Fruit fly (Drosophila melanogaster) whole organism, embryonic: ENCODE data around the gene CG2129.

Experiments
- Atf6 ChIP-seq: fragments of 200-800 bp; sonication (Bioruptor generic); IDR thresholded peaks from 2 replicates; pipeline ENCODE4 v1.3.6; 2022; ENCODE audit warnings: missing biosample characterization, missing genetic modification characterization
- Awh ChIP-seq: fragments of 200-800 bp; sonication (Bioruptor generic); IDR thresholded peaks from 2 replicates; pipeline ENCODE4, ENCODE4 v1.3.6; 2022; ENCODE audit warnings: missing biosample characterization, missing genetic modification characterization
- BEAF-32 ChIP-seq: fragments of 200-800 bp; sonication (Bioruptor generic); optimal IDR thresholded peaks from 3 replicates; lab custom pipeline; 2017; ENCODE audit warnings: missing biosample characterization, missing genetic modification characterization, mild to moderate bottlenecking, moderate library complexity, missing genetic modification reagents
- CG10565 ChIP-seq: fragments of 200-800 bp; sonication (Bioruptor generic); optimal IDR thresholded peaks from 3 replicates; lab custom pipeline; 2016; ENCODE audit warnings: missing biosample characterization, mild to moderate bottlenecking, missing genetic modification characterization
- CG11456 ChIP-seq: fragments of 200-800 bp; sonication (Bioruptor generic); IDR thresholded peaks from 3 replicates; pipeline ENCODE4 v1.3.6; 2022; ENCODE audit warnings: missing biosample characterization, missing genetic modification characterization
- CG11560 ChIP-seq: fragments of 200-800 bp; sonication (Bioruptor generic); IDR thresholded peaks from 3 replicates; pipeline ENCODE4 v1.3.6; 2022; ENCODE audit warnings: missing biosample characterization, missing genetic modification characterization
- CG12219 ChIP-seq: fragments of 200-800 bp; sonication (Bioruptor generic); optimal IDR thresholded peaks from 3 replicates; lab custom pipeline; 2018; ENCODE audit warnings: missing biosample characterization, mild to moderate bottlenecking, missing genetic modification characterization
- CG14050 ChIP-seq: fragments of 200-800 bp; sonication (Bioruptor generic); IDR thresholded peaks from 3 replicates; pipeline ENCODE4 v1.3.6; 2022; ENCODE audit warnings: missing biosample characterization, missing genetic modification characterization
- CG15696 ChIP-seq: fragments of 200-800 bp; sonication (Bioruptor generic); optimal IDR thresholded peaks from 2 replicates; lab custom pipeline; 2019; ENCODE audit warnings: missing biosample characterization, mild to moderate bottlenecking, missing genetic modification characterization, moderate library complexity
- CG17359 ChIP-seq: fragments of 200-800 bp; sonication (Bioruptor generic); optimal IDR thresholded peaks from 3 replicates; lab custom pipeline; 2018; ENCODE audit warnings: missing biosample characterization, mild to moderate bottlenecking, missing genetic modification characterization, moderate library complexity
- CG18764 ChIP-seq: fragments of 200-800 bp; sonication (Bioruptor generic); optimal IDR thresholded peaks from 3 replicates; lab custom pipeline; 2016; ENCODE audit warnings: missing biosample characterization, missing genetic modification characterization
- CG30431 ChIP-seq: fragments of 200-800 bp; sonication (Bioruptor generic); optimal IDR thresholded peaks from 2 replicates; lab custom pipeline; 2017; ENCODE audit warnings: missing biosample characterization, missing genetic modification characterization
- CG3163 ChIP-seq: fragments of 200-800 bp; sonication (Bioruptor generic); optimal IDR thresholded peaks from 3 replicates; lab custom pipeline; 2016; ENCODE audit warnings: missing biosample characterization, missing genetic modification characterization
- CG32532 ChIP-seq: fragments of 200-800 bp; sonication (Bioruptor generic); IDR thresholded peaks from 2 replicates; pipeline ENCODE4 v1.3.6; 2022; ENCODE audit warnings: missing biosample characterization, missing genetic modification characterization
- CG32772 ChIP-seq: fragments of 200-800 bp; sonication (Bioruptor generic); IDR thresholded peaks from 2 replicates; pipeline ENCODE4 v1.3.6; 2022; ENCODE audit warnings: missing biosample characterization, missing genetic modification characterization
- CG34224 ChIP-seq: fragments of 200-800 bp; sonication (Bioruptor generic); IDR thresholded peaks from 3 replicates; pipeline ENCODE4 v1.3.6; 2022; ENCODE audit warnings: missing biosample characterization, missing genetic modification characterization; ENCODE audit not compliant: partially characterized antibody
- CG34422 ChIP-seq: fragments of 200-800 bp; sonication (Bioruptor generic); IDR thresholded peaks from 3 replicates; pipeline ENCODE4 v1.3.6; 2022; ENCODE audit warnings: missing biosample characterization, missing genetic modification characterization
- CG3726 ChIP-seq: fragments of 200-800 bp; sonication (Bioruptor generic); IDR thresholded peaks from 3 replicates; pipeline ENCODE4, ENCODE4 v1.3.6; 2022; ENCODE audit warnings: missing biosample characterization, missing genetic modification characterization
- CG3838 ChIP-seq: fragments of 200-800 bp; sonication (Bioruptor generic); optimal IDR thresholded peaks from 3 replicates; lab custom pipeline; 2016; ENCODE audit warnings: missing biosample characterization, missing genetic modification characterization
- CG4820 ChIP-seq: fragments of 200-800 bp; sonication (Bioruptor generic); optimal IDR thresholded peaks from 3 replicates; lab custom pipeline; 2016; ENCODE audit warnings: missing biosample characterization, missing genetic modification characterization
- CG6791 ChIP-seq: fragments of 200-800 bp; sonication (Bioruptor generic); IDR thresholded peaks from 3 replicates; pipeline ENCODE4 v1.3.6; 2022; ENCODE audit warnings: missing biosample characterization, missing genetic modification characterization; ENCODE audit not compliant: partially characterized antibody
- CG8290 ChIP-seq, 3 experiments: fragments of 200-800 bp; sonication (Bioruptor generic); optimal IDR thresholded peaks; 2 replicates each; lab custom pipeline; 2016 to 2019; ENCODE audit warnings: missing biosample characterization in 3 of 3, missing genetic modification characterization in 3 of 3, mild to moderate bottlenecking in 2 of 3, moderate library complexity in 1 of 3
- CG8388 ChIP-seq: fragments of 200-800 bp; sonication (Bioruptor generic); optimal IDR thresholded peaks from 2 replicates; lab custom pipeline; 2019; ENCODE audit warnings: missing biosample characterization, mild to moderate bottlenecking, missing genetic modification characterization, moderate library complexity
- Dip3 ChIP-seq: fragments of 200-800 bp; sonication (Bioruptor generic); optimal IDR thresholded peaks from 3 replicates; lab custom pipeline; 2016; ENCODE audit warnings: missing biosample characterization, missing genetic modification characterization
- Eip74EF ChIP-seq, 2 experiments: fragments of 200-800 bp in 1 of 2; fragments of >200 bp in 1 of 2; sonication (Bioruptor generic) in 1 of 2; optimal IDR thresholded peaks; 2 replicates each; lab custom pipeline; 2017 to 2019; ENCODE audit warnings: missing biosample characterization in 2 of 2, missing genetic modification characterization in 2 of 2, mild to moderate bottlenecking in 1 of 2, moderate library complexity in 1 of 2
- Gsc ChIP-seq: fragments of 200-800 bp; sonication (Bioruptor generic); IDR thresholded peaks from 2 replicates; pipeline ENCODE4 v1.3.6; 2022; ENCODE audit warnings: missing biosample characterization, missing genetic modification characterization
- HLH54F ChIP-seq: fragments of 200-800 bp; sonication (Bioruptor generic); optimal IDR thresholded peaks from 3 replicates; lab custom pipeline; 2016; ENCODE audit warnings: missing biosample characterization, missing genetic modification characterization
- Lpt ChIP-seq: fragments of >200 bp; optimal IDR thresholded peaks from 2 replicates; lab custom pipeline; 2018; ENCODE audit warnings: missing biosample characterization, missing genetic modification characterization
- Mrtf ChIP-seq: fragments of 200-800 bp; sonication (Bioruptor generic); IDR thresholded peaks from 3 replicates; pipeline ENCODE4 v1.3.6; 2022; ENCODE audit warnings: missing biosample characterization, missing genetic modification characterization
- Nf-YC ChIP-seq: fragments of 200-800 bp; optimal IDR thresholded peaks from 3 replicates; lab custom pipeline; 2019; ENCODE audit warnings: missing biosample characterization, mild to moderate bottlenecking, missing genetic modification characterization, moderate library complexity
- Oli ChIP-seq: fragments of 200-800 bp; sonication (Bioruptor generic); optimal IDR thresholded peaks from 2 replicates; lab custom pipeline; 2018; ENCODE audit warnings: missing biosample characterization, mild to moderate bottlenecking, missing genetic modification characterization, moderate library complexity
- Ravus ChIP-seq: fragments of 200-800 bp; sonication (Bioruptor generic); IDR thresholded peaks from 2 replicates; pipeline ENCODE4 v1.3.6; 2022; ENCODE audit warnings: missing biosample characterization, missing genetic modification characterization
- Rfx ChIP-seq: fragments of 200-800 bp; sonication (Bioruptor generic); IDR thresholded peaks from 2 replicates; pipeline ENCODE4 v1.3.6; 2022; ENCODE audit warnings: missing biosample characterization, missing genetic modification characterization
- al ChIP-seq: fragments of 200-800 bp; sonication (Bioruptor generic); IDR thresholded peaks from 2 replicates; pipeline ENCODE4 v1.3.6; 2022; ENCODE audit warnings: missing biosample characterization, missing genetic modification characterization
- chn ChIP-seq: fragments of 200-800 bp; sonication (Bioruptor generic); optimal IDR thresholded peaks from 2 replicates; lab custom pipeline; 2016; ENCODE audit warnings: missing biosample characterization, missing genetic modification characterization
- da ChIP-seq: fragments of 200-800 bp; sonication (Bioruptor generic); optimal IDR thresholded peaks from 2 replicates; lab custom pipeline; 2016; ENCODE audit warnings: missing biosample characterization, missing genetic modification characterization
- disco-r ChIP-seq: fragments of 200-800 bp; sonication (Bioruptor generic); optimal IDR thresholded peaks from 2 replicates; lab custom pipeline; 2016; ENCODE audit warnings: missing biosample characterization, missing genetic modification characterization
- en ChIP-seq: fragments of 200-800 bp; sonication (Bioruptor generic); optimal IDR thresholded peaks from 2 replicates; lab custom pipeline; 2016; ENCODE audit warnings: missing biosample characterization, missing genetic modification characterization
- fu2 ChIP-seq: fragments of 200-800 bp; sonication (Bioruptor generic); optimal IDR thresholded peaks from 2 replicates; lab custom pipeline; 2016; ENCODE audit warnings: missing biosample characterization, missing genetic modification characterization
- gfzf ChIP-seq: fragments of 200-800 bp; sonication (Bioruptor generic); optimal IDR thresholded peaks from 2 replicates; lab custom pipeline; 2016; ENCODE audit warnings: missing biosample characterization, mild to moderate bottlenecking, missing genetic modification characterization, moderate library complexity
- gsb-n ChIP-seq: fragments of 200-800 bp; sonication (Bioruptor generic); optimal IDR thresholded peaks from 3 replicates; lab custom pipeline; 2018; ENCODE audit warnings: missing biosample characterization, mild to moderate bottlenecking, missing genetic modification characterization
- h ChIP-seq: fragments of >200 bp; optimal IDR thresholded peaks from 2 replicates; lab custom pipeline; 2017
- hbn ChIP-seq: fragments of 200-800 bp; sonication (Bioruptor generic); IDR thresholded peaks from 2 replicates; pipeline ENCODE4 v1.3.6; 2022; ENCODE audit warnings: missing biosample characterization, missing genetic modification characterization; ENCODE audit not compliant: partially characterized antibody
- ranshi ChIP-seq: fragments of 200-800 bp; sonication (Bioruptor generic); IDR thresholded peaks from 2 replicates; pipeline ENCODE4 v1.3.6; 2022; ENCODE audit warnings: missing biosample characterization, missing genetic modification characterization
- repo ChIP-seq: fragments of 200-800 bp; sonication (Bioruptor generic); optimal IDR thresholded peaks from 2 replicates; lab custom pipeline; 2016; ENCODE audit warnings: missing biosample characterization, missing genetic modification characterization
- seq ChIP-seq: fragments of 200-800 bp; sonication (Bioruptor generic); IDR thresholded peaks from 2 replicates; pipeline ENCODE4 v1.3.6; 2022; ENCODE audit warnings: missing biosample characterization, missing genetic modification characterization
- sr ChIP-seq: fragments of 200-800 bp; sonication (Bioruptor generic); IDR thresholded peaks from 3 replicates; pipeline ENCODE4 v1.3.6; 2022; ENCODE audit warnings: missing biosample characterization, missing genetic modification characterization
- tin ChIP-seq: fragments of 200-800 bp; sonication (Bioruptor generic); optimal IDR thresholded peaks from 3 replicates; lab custom pipeline; 2016; ENCODE audit warnings: missing biosample characterization, missing genetic modification characterization
- vnd ChIP-seq: fragments of 200-800 bp; sonication (Bioruptor generic); IDR thresholded peaks from 3 replicates; pipeline ENCODE4 v1.3.6; 2022; ENCODE audit warnings: missing biosample characterization, missing genetic modification characterization; ENCODE audit not compliant: partially characterized antibody
- zf30C ChIP-seq: fragments of 200-800 bp; sonication (Bioruptor generic); optimal IDR thresholded peaks from 3 replicates; lab custom pipeline; 2018; ENCODE audit warnings: missing biosample characterization, mild to moderate bottlenecking, missing genetic modification characterization

CG2129 gene

dm6 chrX:8141353-8142066 lies 4.1 kb upstream of the CG2129 start (continued):
- TF ChIP-seq Lpt (GFP tag; lab: Kevin White, UChicago) (no peak), CG12219 (GFP tag; lab: Kevin White, UChicago) (peak; percentile 10), Ravus (no peak), Dip3 (GFP tag; lab: Kevin White, UChicago) (peak; percentile 28), Mrtf (GFP tag; lab: Robert Waterston, UW) (no peak), ranshi (GFP tag; lab: Robert Waterston, UW) (peak; percentile 14; the same call in 1 of the 2 replicates), HLH54F (GFP tag; lab: Kevin White, UChicago) (peak; percentile 23), CG15696 (tag; lab: Kevin White, UChicago) (no peak), CG3838 (GFP tag; lab: Kevin White, UChicago) (no peak), CG34422 (GFP tag; lab: Robert Waterston, UW) (peak; percentile 77; the same call in 2 of the 3 replicates), CG14050 (GFP tag; lab: Robert Waterston, UW) (no peak), Awh (no peak), sr (GFP tag; lab: Robert Waterston, UW) (no peak), al (GFP tag; lab: Robert Waterston, UW) (no peak), CG3726 (GFP tag; lab: Robert Waterston, UW) (no peak), CG34224 (GFP tag; lab: Robert Waterston, UW) (no peak), tin (GFP tag; lab: Kevin White, UChicago) (no peak), CG18764 (GFP tag; lab: Kevin White, UChicago) (no peak), fu2 (no peak), CG10565 (GFP tag; lab: Kevin White, UChicago) (no peak), en (GFP tag; lab: Kevin White, UChicago) (no peak), CG11560 (no peak), seq (GFP tag; lab: Robert Waterston, UW) (peak; percentile 39; the same call in 1 of the 2 replicates), CG4820 (peak; percentile 15), Oli (peak; percentile 12), CG6791 (no peak), CG11456 (GFP tag; lab: Robert Waterston, UW) (no peak), vnd (no peak), Nf-YC (tag; lab: Kevin White, UChicago) (peak; percentile 30), gfzf (GFP tag; lab: Kevin White, UChicago) (no peak), disco-r (GFP tag; lab: Kevin White, UChicago) (no peak), Rfx (GFP tag; lab: Robert Waterston, UW) (peak; percentile 45; the same call in 1 of the 2 replicates), CG3163 (GFP tag; lab: Kevin White, UChicago) (no peak), chn (GFP tag; lab: Kevin White, UChicago) (peak; percentile 27), CG32772 (GFP tag; lab: Robert Waterston, UW) (no peak), da (no peak), hbn (GFP tag; lab: Robert Waterston, UW) (no peak), CG30431 (GFP tag; lab: Kevin White, UChicago) (no peak), CG8388 (no peak), zf30C (GFP tag; lab: Kevin White, UChicago) (no peak), Gsc (GFP tag; lab: Robert Waterston, UW) (no peak), Atf6 (GFP tag; lab: Robert Waterston, UW) (0 out of 2 replicates have a peak, but pooled peaks have one; percentile 8), h (no peak), BEAF-32 (GFP tag; lab: Kevin White, UChicago) (no peak), CG32532 (GFP tag; lab: Robert Waterston, UW) (peak; percentile 25), gsb-n (no peak), CG17359 (no peak), repo (GFP tag; lab: Kevin White, UChicago) (no peak), Eip74EF (GFP tag; optimal IDR thresholded peaks at IDR 0.05; lab: Kevin White, UChicago) (no peak), CG8290 (GFP tag; optimal IDR thresholded peaks at IDR 0.05; lab: Kevin White, UChicago) (no peak), CG8290 (tag; optimal IDR thresholded peaks at IDR 0.05; lab: Kevin White, UChicago) (peak in 1 of 2 experiments; percentile 33)
